Worm (Caenorhabditis elegans) whole organism, L4 larva: ENCODE results near the gene gskl-1.

ENCODE experiments used
- D1046.2 ChIP-seq: fragments of 200-800 bp; sonication (Bioruptor generic); IDR thresholded peaks from 2 replicates; pipeline ENCODE4 v1.3.6; 2022; ENCODE audit warnings: missing genetic modification characterization, missing compliant biosample characterization
- R02D3.7 ChIP-seq: fragments of 150-350 bp; sonication (generic microtip); optimal IDR thresholded peaks from 3 replicates; lab custom pipeline; 2014; ENCODE audit warnings: missing biosample characterization, missing genetic modification characterization
- T20F7.1 ChIP-seq: fragments of 200-800 bp; sonication (Bioruptor generic); optimal IDR thresholded peaks from 2 replicates; lab custom pipeline; 2018; ENCODE audit warnings: mild to moderate bottlenecking, missing genetic modification characterization, missing compliant biosample characterization
- Y48G9A.11 ChIP-seq: fragments of 200-800 bp; sonication (Bioruptor generic); IDR thresholded peaks from 2 replicates; pipeline ENCODE4 v1.3.6; 2022; ENCODE audit warnings: missing genetic modification reagents, missing genetic modification characterization, missing compliant biosample characterization
- Y5F2A.4 ChIP-seq: fragments of 200-800 bp; sonication (Bioruptor generic); optimal IDR thresholded peaks from 2 replicates; lab custom pipeline; 2018; ENCODE audit warnings: mild to moderate bottlenecking, missing genetic modification characterization, missing compliant biosample characterization
- aha-1 ChIP-seq: fragments of 150-350 bp; peaks from one replicate; lab custom pipeline; 2014; ENCODE audit warnings: missing biosample characterization, missing genetic modification characterization
- aly-2 ChIP-seq: sonication (generic microtip); optimal IDR thresholded peaks from 2 replicates; lab custom pipeline; 2018; ENCODE audit warnings: missing biosample characterization, missing genetic modification characterization
- ces-1 ChIP-seq: fragments of 150-350 bp; sonication (generic microtip); optimal IDR thresholded peaks from 4 replicates; lab custom pipeline; 2014; ENCODE audit warnings: missing biosample characterization, missing genetic modification reagents, missing genetic modification characterization
- ctbp-1 ChIP-seq: fragments of 200-800 bp; sonication (Bioruptor generic); IDR thresholded peaks from 2 replicates; pipeline ENCODE4 v1.3.6; 2022; ENCODE audit warnings: missing genetic modification reagents, missing genetic modification characterization, missing compliant biosample characterization
- daf-8 ChIP-seq: fragments of 200-800 bp; sonication (Bioruptor generic); IDR thresholded peaks from 2 replicates; pipeline ENCODE4 v1.3.6; 2022; ENCODE audit warnings: missing genetic modification characterization, missing compliant biosample characterization
- dmd-6 ChIP-seq: fragments of 200-800 bp; sonication (Bioruptor generic); IDR thresholded peaks from 2 replicates; pipeline ENCODE4 v1.3.6; 2022; ENCODE audit warnings: missing genetic modification reagents, missing genetic modification characterization, missing compliant biosample characterization
- dmd-8 ChIP-seq: fragments of 200-800 bp; sonication (Bioruptor generic); IDR thresholded peaks from 2 replicates; pipeline ENCODE4 v1.3.6; 2022; ENCODE audit warnings: missing genetic modification characterization, missing compliant biosample characterization
- dpl-1 ChIP-seq: fragments of 150-350 bp; optimal IDR thresholded peaks from 2 replicates; lab custom pipeline; 2014; ENCODE audit warnings: missing biosample characterization, missing genetic modification reagents, missing genetic modification characterization
- duxl-1 ChIP-seq: sonication (generic microtip); optimal IDR thresholded peaks from 2 replicates; lab custom pipeline; 2016; ENCODE audit warnings: mild to moderate bottlenecking, missing genetic modification characterization, moderate library complexity, missing compliant biosample characterization; ENCODE audit not compliant: poor library complexity
- dve-1 ChIP-seq: sonication (generic microtip); optimal IDR thresholded peaks from 2 replicates; lab custom pipeline; 2017; ENCODE audit warnings: antibody characterized with exemption, mild to moderate bottlenecking, missing genetic modification characterization, missing compliant biosample characterization; ENCODE audit not compliant: insufficient read depth
- egl-43 ChIP-seq: fragments of 200-800 bp; sonication (Bioruptor generic); IDR thresholded peaks from 2 replicates; pipeline ENCODE4 v1.3.6; 2022; ENCODE audit warnings: missing genetic modification reagents, missing genetic modification characterization, missing compliant biosample characterization
- fos-1 ChIP-seq: fragments of 150-350 bp; optimal IDR thresholded peaks from 2 replicates; lab custom pipeline; 2014; ENCODE audit warnings: missing biosample characterization, missing genetic modification characterization
- hlh-11 ChIP-seq: fragments of 200-800 bp; sonication (Bioruptor generic); optimal IDR thresholded peaks from 2 replicates; lab custom pipeline; 2018; ENCODE audit warnings: mild to moderate bottlenecking, missing genetic modification characterization, missing compliant biosample characterization
- hlh-30 ChIP-seq: sonication (generic microtip); optimal IDR thresholded peaks from 2 replicates; lab custom pipeline; 2017; ENCODE audit warnings: antibody characterized with exemption, mild to moderate bottlenecking, missing genetic modification characterization, missing compliant biosample characterization; ENCODE audit not compliant: insufficient read depth
- jun-1 ChIP-seq: fragments of 150-350 bp; optimal IDR thresholded peaks from 2 replicates; lab custom pipeline; 2014; ENCODE audit warnings: missing biosample characterization, missing genetic modification reagents, missing genetic modification characterization
- lin-13 ChIP-seq: fragments of 150-350 bp; optimal IDR thresholded peaks from 2 replicates; lab custom pipeline; 2014; ENCODE audit warnings: missing biosample characterization, missing genetic modification reagents, missing genetic modification characterization
- lin-29 ChIP-seq: fragments of 200-800 bp; sonication (Bioruptor generic); IDR thresholded peaks from 2 replicates; pipeline ENCODE4 v1.3.6; 2022; ENCODE audit warnings: missing genetic modification reagents, missing genetic modification characterization, missing compliant biosample characterization
- lin-39 ChIP-seq: fragments of 150-350 bp; optimal IDR thresholded peaks from 2 replicates; lab custom pipeline; 2014; ENCODE audit warnings: missing biosample characterization, missing genetic modification reagents, missing genetic modification characterization
- lir-3 ChIP-seq: sonication (generic microtip); optimal IDR thresholded peaks from 2 replicates; lab custom pipeline; 2016; ENCODE audit warnings: mild to moderate bottlenecking, missing genetic modification characterization, missing compliant biosample characterization
- madf-9 ChIP-seq: fragments of 200-800 bp; sonication (Bioruptor generic); conservative IDR thresholded peaks from 2 replicates; pipeline ENCODE4 v1.3.6; 2022; ENCODE audit warnings: missing genetic modification reagents, missing genetic modification characterization, missing compliant biosample characterization
- mxl-3 ChIP-seq: fragments of 200-800 bp; sonication (Bioruptor generic); optimal IDR thresholded peaks from 2 replicates; lab custom pipeline; 2018; ENCODE audit warnings: mild to moderate bottlenecking, missing genetic modification characterization, missing compliant biosample characterization
- nhr-10 ChIP-seq: fragments of 150-350 bp; optimal IDR thresholded peaks from 2 replicates; lab custom pipeline; 2014; ENCODE audit warnings: missing biosample characterization, missing genetic modification characterization
- nhr-11 ChIP-seq: fragments of 150-350 bp; optimal IDR thresholded peaks from 2 replicates; lab custom pipeline; 2014; ENCODE audit warnings: missing biosample characterization, missing genetic modification characterization
- nhr-237 ChIP-seq: sonication (generic microtip); optimal IDR thresholded peaks from 2 replicates; lab custom pipeline; 2017; ENCODE audit warnings: missing biosample characterization, missing genetic modification characterization
- nhr-77 ChIP-seq: fragments of 150-350 bp; optimal IDR thresholded peaks from 2 replicates; lab custom pipeline; 2014; ENCODE audit warnings: missing biosample characterization, missing genetic modification characterization
- php-3 ChIP-seq: fragments of 200-800 bp; sonication (Bioruptor generic); IDR thresholded peaks from 2 replicates; pipeline ENCODE4 v1.3.6; 2022; ENCODE audit warnings: missing genetic modification reagents, missing genetic modification characterization, missing compliant biosample characterization
- pqm-1 ChIP-seq: sonication (generic microtip); optimal IDR thresholded peaks from 2 replicates; lab custom pipeline; 2017; ENCODE audit warnings: missing biosample characterization, missing genetic modification characterization
- set-16 ChIP-seq: fragments of 200-800 bp; sonication (Bioruptor generic); IDR thresholded peaks from 2 replicates; pipeline ENCODE4 v1.3.6; 2022; ENCODE audit warnings: missing genetic modification reagents, missing genetic modification characterization, missing compliant biosample characterization
- snpc-1.2 ChIP-seq: fragments of 200-800 bp; sonication (Bioruptor generic); IDR thresholded peaks from 2 replicates; pipeline ENCODE4 v1.3.6; 2022; ENCODE audit warnings: missing genetic modification reagents, missing genetic modification characterization, missing compliant biosample characterization
- tra-1 ChIP-seq: fragments of 200-800 bp; sonication (Bioruptor generic); IDR thresholded peaks from 2 replicates; pipeline ENCODE4 v1.3.6; 2022; ENCODE audit warnings: missing genetic modification reagents, missing genetic modification characterization, missing compliant biosample characterization
- unc-62 ChIP-seq, 3 experiments: fragments of 150-350 bp in 1 of 3; sonication (generic microtip); optimal IDR thresholded peaks in 2 of 3; peaks in 1 of 3; 1 replicate in 1 of 3; 2 replicates in 2 of 3; lab custom pipeline; 2014 to 2017; ENCODE audit warnings: missing biosample characterization in 3 of 3, missing genetic modification characterization in 3 of 3, missing genetic modification reagents in 3 of 3, missing genotype in 1 of 3
- vab-7 ChIP-seq: fragments of 200-800 bp; sonication (Bioruptor generic); IDR thresholded peaks from 2 replicates; pipeline ENCODE4 v1.3.6; 2022; ENCODE audit warnings: missing genetic modification reagents, missing genetic modification characterization, missing compliant biosample characterization
- zfp-2 ChIP-seq: sonication (generic microtip); optimal IDR thresholded peaks from 2 replicates; lab custom pipeline; 2016; ENCODE audit warnings: mild to moderate bottlenecking, missing genetic modification characterization, missing compliant biosample characterization
- zfp-3 ChIP-seq: fragments of 200-800 bp; sonication (Bioruptor generic); conservative IDR thresholded peaks from 2 replicates; pipeline ENCODE4 v1.3.6; 2022; ENCODE audit warnings: missing genetic modification reagents, missing genetic modification characterization, missing compliant biosample characterization
- zip-2 ChIP-seq: fragments of 150-350 bp; optimal IDR thresholded peaks from 2 replicates; lab custom pipeline; 2014; ENCODE audit warnings: missing biosample characterization, missing genetic modification characterization
- ztf-7 ChIP-seq: fragments of 150-350 bp; optimal IDR thresholded peaks from 2 replicates; lab custom pipeline; 2014; ENCODE audit warnings: missing biosample characterization, missing genetic modification characterization

The gskl-1 gene

ce11 chrII:10970625-10971024 lies 23.3 kb downstream of the gskl-1 start:
- TF ChIP-seq ctbp-1 (GFP tag; lab: Robert Waterston, UW) (no peak), Y48G9A.11 (GFP tag; lab: Robert Waterston, UW) (no peak), hlh-30 (no peak), mxl-3 (GFP tag; lab: Kevin White, UChicago) (no peak), aly-2 (tag; lab: Kevin White, UChicago) (no peak), zfp-3 (GFP tag; lab: Robert Waterston, UW) (no peak), php-3 (GFP tag; lab: Robert Waterston, UW) (no peak), unc-62 (GFP tag; optimal IDR thresholded peaks at IDR 0.05 in 1 of 2; lab: Kevin White, UChicago) (peak in 1 of 2 experiments; percentile 20), unc-62 (tag; optimal IDR thresholded peaks at IDR 0.05; lab: Kevin White, UChicago) (no peak)

ce11 chrII:10971677-10972076 lies 24.3 kb downstream of the gskl-1 start:
- TF ChIP-seq dmd-8 (GFP tag; lab: Robert Waterston, UW), result no peak

ce11 chrII:10975239-10975638 lies 27.9 kb downstream of the gskl-1 start, which contains the start of gene ptp-3:
Gene ptp-3, plus strand, starts transcription at chrII:10975539.
- TF ChIP-seq dve-1 (tag; lab: Kevin White, UChicago) (no peak), vab-7 (GFP tag; lab: Robert Waterston, UW) (no peak), lir-3 (tag; lab: Kevin White, UChicago) (no peak), Y5F2A.4 (GFP tag; lab: Kevin White, UChicago) (no peak), zfp-3 (GFP tag; lab: Robert Waterston, UW) (no peak), D1046.2 (GFP tag; lab: Robert Waterston, UW) (no peak), T20F7.1 (GFP tag; lab: Kevin White, UChicago) (no peak), daf-8 (no peak), nhr-10 (tag; lab: Kevin White, UChicago) (no peak), snpc-1.2 (no peak), php-3 (GFP tag; lab: Robert Waterston, UW) (no peak), zip-2 (tag; lab: Kevin White, UChicago) (no peak), R02D3.7 (tag; lab: Kevin White, UChicago) (no peak), fos-1 (tag; lab: Kevin White, UChicago) (no peak), pqm-1 (tag; lab: Kevin White, UChicago) (no peak), lin-29 (GFP tag; lab: Robert Waterston, UW) (no peak), dmd-6 (no peak), ces-1 (GFP tag; lab: Kevin White, UChicago) (no peak)

ce11 chrII:10982017-10982416 lies 34.7 kb downstream of the gskl-1 start:
- TF ChIP-seq nhr-11 (tag; lab: Kevin White, UChicago) (peak; percentile 55), hlh-30 (peak; percentile 12), ztf-7 (tag; lab: Kevin White, UChicago) (no peak), hlh-11 (tag; lab: Kevin White, UChicago) (peak; percentile 4)
- TF ChIP-seq, all 104 proteins: peak for 3

DNA sequence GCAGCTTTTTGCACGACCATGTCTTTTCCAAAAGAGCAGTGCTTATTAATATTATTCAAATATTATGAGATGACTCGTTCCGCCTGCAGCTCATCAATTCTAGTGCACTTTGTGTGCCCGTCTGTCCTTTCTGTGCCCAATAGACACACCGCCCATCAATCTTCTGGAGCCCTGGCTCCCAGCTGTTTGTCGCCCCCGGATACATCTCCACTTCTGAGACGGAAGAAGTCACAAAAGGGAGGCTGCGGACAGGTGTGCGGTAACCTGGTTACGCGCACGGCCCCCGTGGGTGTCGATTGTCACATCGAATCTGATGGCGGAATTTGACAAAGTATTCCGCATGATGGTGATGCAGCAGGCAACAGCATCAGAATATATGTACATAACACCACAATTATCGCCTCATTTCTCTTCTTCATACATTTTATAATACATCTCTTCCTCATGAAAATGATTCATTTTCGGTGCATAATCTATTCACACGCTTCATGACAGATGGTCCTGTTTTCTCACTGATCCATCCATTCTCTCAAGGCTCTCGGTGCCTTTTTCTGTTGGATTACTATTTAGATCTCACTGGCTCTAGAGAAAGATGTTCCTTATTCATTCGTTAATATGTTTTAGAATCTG lies 39.2 kb downstream of the gskl-1 start:
- no peak for TF ChIP-seq madf-9
- no peak for TF ChIP-seq zfp-2
- TF ChIP-seq zfp-3 (GFP tag; lab: Robert Waterston, UW), result no peak
- no peak for TF ChIP-seq nhr-237 (tag; lab: Kevin White, UChicago)
- 0 out of 2 replicates have a peak, but pooled peaks have one; percentile 26 for TF ChIP-seq egl-43
- TF ChIP-seq unc-62 (GFP tag; optimal IDR thresholded peaks at IDR 0.05 in 1 of 2; lab: Kevin White, UChicago), result peak in 1 of 2 experiments; percentile 82
- TF ChIP-seq unc-62 (tag; optimal IDR thresholded peaks at IDR 0.05; lab: Kevin White, UChicago), result no peak
- TF ChIP-seq aha-1 (tag; lab: Kevin White, UChicago), result peak; percentile 60
- TF ChIP-seq dpl-1, result no peak
- TF ChIP-seq set-16 (GFP tag; lab: Robert Waterston, UW), result peak; percentile 44
- no peak for TF ChIP-seq jun-1 (tag; lab: Kevin White, UChicago)
- no peak for TF ChIP-seq tra-1 (GFP tag; lab: Robert Waterston, UW)
- no peak for TF ChIP-seq nhr-77
- no peak for TF ChIP-seq lin-39
- no peak for TF ChIP-seq lin-13 (GFP tag; lab: Kevin White, UChicago)
- TF ChIP-seq duxl-1 (tag; lab: Kevin White, UChicago), result no peak
